Worm (Caenorhabditis elegans) whole organism, L4 larva: ENCODE measurements around the gene T12A7.6.

ENCODE experiments used
- D1046.2 ChIP-seq: fragments of 200-800 bp; sonication (Bioruptor generic); IDR thresholded peaks from 2 replicates; pipeline ENCODE4 v1.3.6; 2022; ENCODE audit warnings: missing genetic modification characterization, missing compliant biosample characterization
- ceh-20 ChIP-seq: fragments of 200-800 bp; sonication (Bioruptor generic); IDR thresholded peaks from 2 replicates; pipeline ENCODE4 v1.3.6; 2022; ENCODE audit warnings: missing genetic modification reagents, missing genetic modification characterization, missing compliant biosample characterization
- fos-1 ChIP-seq: fragments of 150-350 bp; optimal IDR thresholded peaks from 2 replicates; lab custom pipeline; 2014; ENCODE audit warnings: missing biosample characterization, missing genetic modification characterization
- nhr-11 ChIP-seq: fragments of 150-350 bp; optimal IDR thresholded peaks from 2 replicates; lab custom pipeline; 2014; ENCODE audit warnings: missing biosample characterization, missing genetic modification characterization
- nhr-42 ChIP-seq: fragments of 200-800 bp; sonication (Bioruptor generic); IDR thresholded peaks from 2 replicates; pipeline ENCODE4 v1.3.6; 2022; ENCODE audit warnings: missing genetic modification characterization, missing compliant biosample characterization
- unc-130 ChIP-seq: sonication (generic microtip); optimal IDR thresholded peaks from 2 replicates; lab custom pipeline; 2016; ENCODE audit warnings: missing genetic modification reagents, missing genetic modification characterization, missing compliant biosample characterization

ce11 chrIV:11788383-11788963, 39.5 kb downstream of the T12A7.6 start:
- no peak for TF ChIP-seq D1046.2
- no peak for TF ChIP-seq ceh-20 (GFP tag; lab: Robert Waterston, UW)
- TF ChIP-seq nhr-42 (GFP tag; lab: Robert Waterston, UW): no peak
- no peak for TF ChIP-seq unc-130 (GFP tag; lab: Kevin White, UChicago)
- no peak for TF ChIP-seq fos-1
- TF ChIP-seq nhr-11 (tag; lab: Kevin White, UChicago): no peak
